Fruit fly (Drosophila melanogaster) whole organism, adult: Measurements from ENCODE around the gene CG34025.

ENCODE experiments used
- CG11617 ChIP-seq: fragments of 200-800 bp; sonication (Bioruptor generic); optimal IDR thresholded peaks from 2 replicates; lab custom pipeline; 2017; ENCODE audit warnings: mild to moderate bottlenecking, missing biosample characterization, missing genetic modification reagents, missing genetic modification characterization
- CG12768 ChIP-seq: fragments of 200-800 bp; sonication (Bioruptor generic); optimal IDR thresholded peaks from 2 replicates; lab custom pipeline; 2017; ENCODE audit warnings: missing biosample characterization, missing genetic modification characterization, mild to moderate bottlenecking, moderate library complexity, missing genetic modification reagents
- CG14711 ChIP-seq: fragments of 200-800 bp; sonication (Bioruptor generic); optimal IDR thresholded peaks from 2 replicates; lab custom pipeline; 2018; ENCODE audit warnings: missing biosample characterization, mild to moderate bottlenecking, missing genetic modification characterization, moderate library complexity
- CG1620 ChIP-seq: fragments of 200-800 bp; sonication (Bioruptor generic); optimal IDR thresholded peaks from 2 replicates; lab custom pipeline; 2016; ENCODE audit warnings: missing biosample characterization, missing genetic modification characterization
- CG33017 ChIP-seq: fragments of 200-800 bp; sonication (Bioruptor generic); optimal IDR thresholded peaks from 2 replicates; lab custom pipeline; 2018; ENCODE audit warnings: missing biosample characterization, mild to moderate bottlenecking, missing genetic modification characterization, moderate library complexity
- CG5204 ChIP-seq: fragments of 200-800 bp; sonication (Bioruptor generic); optimal IDR thresholded peaks from 2 replicates; lab custom pipeline; 2016; ENCODE audit warnings: missing biosample characterization, missing genetic modification characterization
- CG7045 ChIP-seq: fragments of 200-800 bp; sonication (Bioruptor generic); optimal IDR thresholded peaks from 2 replicates; lab custom pipeline; 2017; ENCODE audit warnings: missing biosample characterization, mild to moderate bottlenecking, missing genetic modification characterization
- CG7101 ChIP-seq: fragments of 200-800 bp; sonication (Bioruptor generic); optimal IDR thresholded peaks from 2 replicates; lab custom pipeline; 2018; ENCODE audit warnings: missing biosample characterization, mild to moderate bottlenecking, missing genetic modification characterization, moderate library complexity
- Clk ChIP-seq: fragments of 200-800 bp; sonication (Bioruptor generic); optimal IDR thresholded peaks from 2 replicates; lab custom pipeline; 2017; ENCODE audit warnings: missing biosample characterization, missing genetic modification characterization
- Crg-1 ChIP-seq: fragments of 200-800 bp; sonication (Bioruptor generic); optimal IDR thresholded peaks from 2 replicates; lab custom pipeline; 2016; ENCODE audit warnings: missing biosample characterization, missing genetic modification characterization
- Hr96 ChIP-seq: fragments of 200-800 bp; sonication (Bioruptor generic); optimal IDR thresholded peaks from 2 replicates; lab custom pipeline; 2016; ENCODE audit warnings: missing biosample characterization, missing genetic modification characterization
- Mnt ChIP-seq: fragments of 200-800 bp; sonication (Bioruptor generic); optimal IDR thresholded peaks from 2 replicates; lab custom pipeline; 2016; ENCODE audit warnings: missing biosample characterization, mild to moderate bottlenecking, missing genetic modification characterization
- bab1 ChIP-seq: fragments of 200-800 bp; sonication (Bioruptor generic); optimal IDR thresholded peaks from 3 replicates; lab custom pipeline; 2019; ENCODE audit warnings: missing biosample characterization, mild to moderate bottlenecking, missing genetic modification characterization, moderate library complexity
- cic ChIP-seq: fragments of 200-800 bp; sonication (Bioruptor generic); optimal IDR thresholded peaks from 2 replicates; lab custom pipeline; 2017; ENCODE audit warnings: missing biosample characterization, mild to moderate bottlenecking, missing genetic modification characterization, moderate library complexity
- cnc ChIP-seq, 2 experiments: fragments of >200 bp; optimal IDR thresholded peaks; 2 replicates each; lab custom pipeline; 2017
- kay ChIP-seq: fragments of 200-800 bp; sonication (Bioruptor generic); peaks from one replicate; lab custom pipeline; 2016; ENCODE audit warnings: missing biosample characterization, missing genetic modification characterization, borderline replicate concordance
- ovo ChIP-seq: fragments of 200-800 bp; sonication (Bioruptor generic); optimal IDR thresholded peaks from 2 replicates; lab custom pipeline; 2016; ENCODE audit warnings: missing biosample characterization, missing genetic modification characterization
- pad ChIP-seq: fragments of 200-800 bp; sonication (Bioruptor generic); optimal IDR thresholded peaks from 3 replicates; lab custom pipeline; 2017; ENCODE audit warnings: missing biosample characterization, missing genetic modification characterization, mild to moderate bottlenecking, moderate library complexity, missing genetic modification reagents
- tj ChIP-seq: fragments of 200-800 bp; sonication (Bioruptor generic); optimal IDR thresholded peaks from 3 replicates; lab custom pipeline; 2017; ENCODE audit warnings: missing biosample characterization, mild to moderate bottlenecking, missing genetic modification characterization, moderate library complexity
- toe ChIP-seq: fragments of 200-800 bp; sonication (Bioruptor generic); optimal IDR thresholded peaks from 2 replicates; lab custom pipeline; 2016; ENCODE audit warnings: missing biosample characterization, missing genetic modification characterization

Gene CG34025

dm6 chr3L:2960949-2961584 lies at the start of gene CG34025, which contains the start of gene Or63a:
CG34025 (minus strand) TSS chr3L:2961049.
Or63a (plus strand) TSS chr3L:2961534.
- TF ChIP-seq CG12768: no peak
- no peak for TF ChIP-seq CG11617 (GFP tag; lab: Kevin White, UChicago)
- TF ChIP-seq CG33017 (tag; lab: Kevin White, UChicago): no peak
- no peak for TF ChIP-seq pad (GFP tag; lab: Kevin White, UChicago)

- TF ChIP-seq CG5204 (no peak), CG7045 (GFP tag; lab: Kevin White, UChicago) (no peak), CG14711 (tag; lab: Kevin White, UChicago) (no peak), CG33017 (tag; lab: Kevin White, UChicago) (no peak), CG7101 (tag; lab: Kevin White, UChicago) (no peak), pad (GFP tag; lab: Kevin White, UChicago) (no peak), CG11617 (GFP tag; lab: Kevin White, UChicago) (no peak), kay (GFP tag; lab: Kevin White, UChicago) (no peak), Crg-1 (GFP tag; lab: Kevin White, UChicago) (no peak), tj (GFP tag; lab: Kevin White, UChicago) (no peak), ovo (GFP tag; lab: Kevin White, UChicago) (no peak), Hr96 (GFP tag; lab: Kevin White, UChicago) (no peak), Mnt (no peak), CG1620 (GFP tag; lab: Kevin White, UChicago) (no peak), CG12768 (no peak), cic (no peak), cnc (optimal IDR thresholded peaks at IDR 0.05; lab: Kevin White, UChicago) (no peak), toe (GFP tag; lab: Kevin White, UChicago) (no peak), bab1 (GFP tag; lab: Kevin White, UChicago) (no peak), Clk (GFP tag; lab: Kevin White, UChicago) (no peak)
Measured at dm6 chr3L:3001445-3001844, 40.6 kb upstream of the CG34025 start, which contains the start of gene FMRFaR. FMRFaR (plus strand) TSS chr3L:3001716.

- TF ChIP-seq toe (GFP tag; lab: Kevin White, UChicago): no peak
- TF ChIP-seq CG11617 (GFP tag; lab: Kevin White, UChicago): no peak
- TF ChIP-seq CG7045 (GFP tag; lab: Kevin White, UChicago): no peak
- TF ChIP-seq CG5204: no peak
- TF ChIP-seq Crg-1 (GFP tag; lab: Kevin White, UChicago): no peak
- TF ChIP-seq bab1 (GFP tag; lab: Kevin White, UChicago): no peak
- no peak for TF ChIP-seq Hr96 (GFP tag; lab: Kevin White, UChicago)
- TF ChIP-seq tj (GFP tag; lab: Kevin White, UChicago): no peak
- no peak for TF ChIP-seq pad (GFP tag; lab: Kevin White, UChicago)
- TF ChIP-seq kay (GFP tag; lab: Kevin White, UChicago): no peak
- TF ChIP-seq cic: no peak
- TF ChIP-seq CG1620 (GFP tag; lab: Kevin White, UChicago): no peak
- no peak for TF ChIP-seq cnc (optimal IDR thresholded peaks at IDR 0.05; lab: Kevin White, UChicago)
- TF ChIP-seq CG14711 (tag; lab: Kevin White, UChicago): no peak
- TF ChIP-seq Mnt: no peak
- no peak for TF ChIP-seq ovo (GFP tag; lab: Kevin White, UChicago)
- TF ChIP-seq Clk (GFP tag; lab: Kevin White, UChicago): no peak
- TF ChIP-seq CG12768: no peak
- no peak for TF ChIP-seq CG7101 (tag; lab: Kevin White, UChicago)
Measured at dm6 chr3L:2994872-2995271, 34.0 kb upstream of the CG34025 start, which contains the start of gene CG2113. CG2113 (plus strand) TSS chr3L:2995172.

dm6 chr3L:2987749-2988148 lies 26.9 kb upstream of the CG34025 start:
- no peak for TF ChIP-seq bab1 (GFP tag; lab: Kevin White, UChicago)
- TF ChIP-seq CG12768: no peak
- no peak for TF ChIP-seq CG11617 (GFP tag; lab: Kevin White, UChicago)
- TF ChIP-seq CG5204: no peak

- no peak for TF ChIP-seq Clk (GFP tag; lab: Kevin White, UChicago)
- TF ChIP-seq cic: no peak
- no peak for TF ChIP-seq CG33017 (tag; lab: Kevin White, UChicago)
- TF ChIP-seq ovo (GFP tag; lab: Kevin White, UChicago): no peak
- TF ChIP-seq cnc (optimal IDR thresholded peaks at IDR 0.05; lab: Kevin White, UChicago): no peak
- TF ChIP-seq CG5204: no peak
- TF ChIP-seq Mnt: no peak
- no peak for TF ChIP-seq Crg-1 (GFP tag; lab: Kevin White, UChicago)
- no peak for TF ChIP-seq bab1 (GFP tag; lab: Kevin White, UChicago)
Measured at dm6 chr3L:2986302-2986701, 25.5 kb upstream of the CG34025 start.

- TF ChIP-seq cic (no peak), CG12768 (peak; percentile 84), toe (GFP tag; lab: Kevin White, UChicago) (peak; percentile 23), bab1 (GFP tag; lab: Kevin White, UChicago) (peak; percentile 59), kay (GFP tag; lab: Kevin White, UChicago) (peak; percentile 68)
Measured at dm6 chr3L:2980856-2981255, 20.0 kb upstream of the CG34025 start, which contains the start of gene CPT2. CPT2 (plus strand) TSS chr3L:2981022.

DNA sequence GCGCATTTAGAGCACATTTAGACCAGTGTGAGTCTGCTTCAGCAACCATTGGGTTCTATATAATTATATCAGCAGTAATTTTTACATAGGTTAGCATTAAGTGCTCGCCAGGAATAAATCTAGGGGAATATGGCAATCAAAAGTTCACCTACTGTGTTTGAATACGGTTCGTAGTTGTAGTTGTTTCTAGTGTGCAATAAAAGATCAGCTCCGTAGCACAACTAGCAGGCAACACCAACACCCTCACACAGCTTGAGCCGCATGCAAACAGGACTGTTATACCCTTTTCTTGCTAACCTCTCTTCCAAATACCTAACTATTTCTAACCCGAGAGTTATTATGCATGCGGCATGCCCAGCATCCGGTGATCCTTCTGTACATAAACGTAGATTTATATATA lies 9.3 kb downstream of the CG34025 start, which contains the start of gene CG32846:
Gene CG32846, minus strand, starts transcription at position 101 of the 400 bp plus-strand sequence.
- TF ChIP-seq kay (GFP tag; lab: Kevin White, UChicago): no peak
- no peak for TF ChIP-seq pad (GFP tag; lab: Kevin White, UChicago)
- no peak for TF ChIP-seq CG7045 (GFP tag; lab: Kevin White, UChicago)
- no peak for TF ChIP-seq cnc (optimal IDR thresholded peaks at IDR 0.05; lab: Kevin White, UChicago)
- no peak for TF ChIP-seq CG14711 (tag; lab: Kevin White, UChicago)
- TF ChIP-seq tj (GFP tag; lab: Kevin White, UChicago): no peak
- TF ChIP-seq cic: no peak
- no peak for TF ChIP-seq bab1 (GFP tag; lab: Kevin White, UChicago)
- TF ChIP-seq Hr96 (GFP tag; lab: Kevin White, UChicago): no peak
- TF ChIP-seq CG7101 (tag; lab: Kevin White, UChicago): no peak
- TF ChIP-seq toe (GFP tag; lab: Kevin White, UChicago): no peak
- no peak for TF ChIP-seq Mnt
- no peak for TF ChIP-seq Clk (GFP tag; lab: Kevin White, UChicago)
- no peak for TF ChIP-seq CG1620 (GFP tag; lab: Kevin White, UChicago)
- TF ChIP-seq CG33017 (tag; lab: Kevin White, UChicago): no peak
- no peak for TF ChIP-seq CG12768
- no peak for TF ChIP-seq Crg-1 (GFP tag; lab: Kevin White, UChicago)
- TF ChIP-seq CG11617 (GFP tag; lab: Kevin White, UChicago): no peak
- TF ChIP-seq CG5204: no peak
